Worm (Caenorhabditis elegans) whole organism, late embryonic: ENCODE data around the gene F39D8.3.

Experiments
- C08G9.2 ChIP-seq: sonication (generic microtip); optimal IDR thresholded peaks from 2 replicates; lab custom pipeline; 2016; ENCODE audit warnings: mild to moderate bottlenecking, missing genetic modification characterization, moderate library complexity, missing compliant biosample characterization
- K02D7.2 ChIP-seq: sonication (generic microtip); optimal IDR thresholded peaks from 2 replicates; lab custom pipeline; 2017; ENCODE audit warnings: mild to moderate bottlenecking, missing genetic modification characterization, missing compliant biosample characterization
- ahr-1 ChIP-seq: sonication (generic microtip); optimal IDR thresholded peaks from 2 replicates; lab custom pipeline; 2016; ENCODE audit warnings: missing genetic modification characterization, missing compliant biosample characterization
- ama-1 ChIP-seq: fragments of 150-350 bp; optimal IDR thresholded peaks from 2 replicates; lab custom pipeline; 2014
- ceh-14 ChIP-seq: sonication (generic microtip); optimal IDR thresholded peaks from 2 replicates; lab custom pipeline; 2016; ENCODE audit warnings: missing genotype, missing genetic modification characterization, missing compliant biosample characterization
- ceh-18 ChIP-seq: sonication (generic microtip); optimal IDR thresholded peaks from 2 replicates; lab custom pipeline; 2016; ENCODE audit warnings: missing genetic modification characterization, missing compliant biosample characterization
- ceh-19 ChIP-seq: fragments of 200-800 bp; sonication (Bioruptor generic); optimal IDR thresholded peaks from 2 replicates; lab custom pipeline; 2018; ENCODE audit warnings: mild to moderate bottlenecking, missing genetic modification characterization, missing compliant biosample characterization
- ceh-2 ChIP-seq: sonication (generic microtip); optimal IDR thresholded peaks from 2 replicates; lab custom pipeline; 2016; ENCODE audit warnings: missing genotype, missing genetic modification characterization, missing compliant biosample characterization
- ceh-22 ChIP-seq: sonication (generic microtip); optimal IDR thresholded peaks from 2 replicates; lab custom pipeline; 2017; ENCODE audit warnings: missing biosample characterization, missing genetic modification characterization
- ceh-34 ChIP-seq: sonication (generic microtip); optimal IDR thresholded peaks from 2 replicates; lab custom pipeline; 2016; ENCODE audit warnings: mild to moderate bottlenecking, missing genetic modification characterization, missing compliant biosample characterization
- elt-2 ChIP-seq: sonication (generic microtip); optimal IDR thresholded peaks from 2 replicates; lab custom pipeline; 2016; ENCODE audit warnings: missing genetic modification reagents, missing genetic modification characterization, missing compliant biosample characterization
- elt-4 ChIP-seq: sonication (generic microtip); optimal IDR thresholded peaks from 2 replicates; lab custom pipeline; 2016; ENCODE audit warnings: missing genetic modification characterization, missing compliant biosample characterization
- eyg-1 ChIP-seq: sonication (generic microtip); optimal IDR thresholded peaks from 2 replicates; lab custom pipeline; 2016; ENCODE audit warnings: missing genotype, missing genetic modification characterization, missing compliant biosample characterization
- lim-6 ChIP-seq: sonication (generic microtip); optimal IDR thresholded peaks from 2 replicates; lab custom pipeline; 2016; ENCODE audit warnings: missing genetic modification characterization, missing compliant biosample characterization
- madf-2 ChIP-seq: sonication (generic microtip); optimal IDR thresholded peaks from 2 replicates; lab custom pipeline; 2017; ENCODE audit warnings: missing genetic modification characterization, missing compliant biosample characterization
- nfya-1 ChIP-seq: sonication (generic microtip); optimal IDR thresholded peaks from 2 replicates; lab custom pipeline; 2017; ENCODE audit warnings: missing genetic modification characterization, mild to moderate bottlenecking, missing compliant biosample characterization, antibody characterized with exemption, moderate library complexity
- nhr-232 ChIP-seq: sonication (generic microtip); optimal IDR thresholded peaks from 2 replicates; lab custom pipeline; 2016; ENCODE audit warnings: missing genetic modification characterization, missing compliant biosample characterization
- npax-4 ChIP-seq: sonication (generic microtip); optimal IDR thresholded peaks from 2 replicates; lab custom pipeline; 2016; ENCODE audit warnings: missing genetic modification characterization, missing compliant biosample characterization
- odd-2 ChIP-seq: sonication (generic microtip); optimal IDR thresholded peaks from 2 replicates; lab custom pipeline; 2017; ENCODE audit warnings: antibody characterized with exemption, mild to moderate bottlenecking, missing genetic modification characterization, missing compliant biosample characterization
- pag-3 ChIP-seq: sonication (generic microtip); optimal IDR thresholded peaks from 2 replicates; lab custom pipeline; 2016; ENCODE audit warnings: missing compliant biosample characterization, missing genetic modification characterization, borderline replicate concordance
- pat-9 ChIP-seq: fragments of 200-800 bp; sonication (Bioruptor generic); optimal IDR thresholded peaks from 2 replicates; lab custom pipeline; 2018; ENCODE audit warnings: mild to moderate bottlenecking, missing genetic modification characterization, moderate library complexity, missing compliant biosample characterization
- pha-2 ChIP-seq: sonication (generic microtip); optimal IDR thresholded peaks from 2 replicates; lab custom pipeline; 2017; ENCODE audit warnings: mild to moderate bottlenecking, missing genetic modification characterization, missing compliant biosample characterization
- pha-4 ChIP-seq: fragments of 150-350 bp; optimal IDR thresholded peaks from 2 replicates; lab custom pipeline; 2018; ENCODE audit warnings: missing biosample characterization, missing genetic modification reagents, missing genetic modification characterization
- ref-2 ChIP-seq: sonication (generic microtip); optimal IDR thresholded peaks from 2 replicates; lab custom pipeline; 2016; ENCODE audit warnings: missing genetic modification characterization, missing compliant biosample characterization
- rnt-1 ChIP-seq: sonication (generic microtip); optimal IDR thresholded peaks from 2 replicates; lab custom pipeline; 2016; ENCODE audit warnings: missing genetic modification characterization, missing compliant biosample characterization
- sdc-2 ChIP-seq: sonication (generic microtip); optimal IDR thresholded peaks from 2 replicates; lab custom pipeline; 2016; ENCODE audit warnings: missing genotype, missing genetic modification characterization, missing compliant biosample characterization
- tbx-2 ChIP-seq: sonication (generic microtip); optimal IDR thresholded peaks from 2 replicates; lab custom pipeline; 2016; ENCODE audit warnings: missing genetic modification characterization, missing compliant biosample characterization
- tbx-7 ChIP-seq: sonication (generic microtip); optimal IDR thresholded peaks from 2 replicates; lab custom pipeline; 2016; ENCODE audit warnings: missing genotype, missing genetic modification characterization, missing compliant biosample characterization
- unc-3 ChIP-seq, 2 experiments: fragments of 200-800 bp in 1 of 2; sonication (Bioruptor generic) in 1 of 2; sonication (generic microtip) in 1 of 2; conservative IDR thresholded peaks in 1 of 2; optimal IDR thresholded peaks in 1 of 2; 2 replicates each; pipeline versions ENCODE4 v1.3.6 to Lab custom; 2016 to 2022; ENCODE audit warnings: missing compliant biosample characterization in 2 of 2, missing genetic modification characterization in 2 of 2, missing genetic modification reagents in 1 of 2
- unc-55 ChIP-seq: sonication (generic microtip); optimal IDR thresholded peaks from 2 replicates; lab custom pipeline; 2017; ENCODE audit warnings: missing biosample characterization, missing genetic modification reagents, missing genetic modification characterization
- zip-5 ChIP-seq: sonication (generic microtip); optimal IDR thresholded peaks from 2 replicates; lab custom pipeline; 2016; ENCODE audit warnings: missing genetic modification characterization, missing compliant biosample characterization

The F39D8.3 gene

ce11 chrX:15375299-15375698 lies 45.5 kb upstream of the F39D8.3 start:
- TF ChIP-seq elt-2 (tag; lab: Kevin White, UChicago) (peak; percentile 12), pha-4 (tag; lab: Kevin White, UChicago) (no peak)

DNA sequence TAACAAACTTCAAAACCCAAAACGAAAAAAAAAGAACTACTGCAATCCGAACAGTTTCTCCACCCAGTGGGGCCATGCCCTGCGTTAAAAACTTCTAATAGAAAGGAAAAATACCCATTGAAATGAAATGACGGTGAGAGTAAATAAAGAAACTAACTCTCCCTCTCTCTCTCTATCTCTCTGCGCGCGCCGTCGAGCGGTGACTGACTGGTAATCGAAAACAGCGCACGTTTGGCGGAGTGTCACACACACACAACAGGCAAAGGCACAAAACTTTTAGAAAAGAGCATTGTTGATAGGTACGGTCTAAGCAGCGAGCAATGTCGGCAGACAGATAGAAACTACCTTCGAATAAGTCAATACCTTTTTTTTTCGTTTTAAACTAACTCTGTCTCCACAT lies 44.2 kb upstream of the F39D8.3 start:
- TF ChIP-seq K02D7.2 (no peak), ceh-34 (no peak), zip-5 (tag; lab: Kevin White, UChicago) (no peak), ceh-14 (tag; lab: Kevin White, UChicago) (no peak), npax-4 (tag; lab: Kevin White, UChicago) (no peak), nfya-1 (tag; lab: Kevin White, UChicago) (peak; percentile 19), ref-2 (tag; lab: Kevin White, UChicago) (peak; percentile 50), pha-2 (tag; lab: Kevin White, UChicago) (no peak), rnt-1 (no peak), elt-2 (tag; lab: Kevin White, UChicago) (peak; percentile 9), ceh-2 (tag; lab: Kevin White, UChicago) (no peak), tbx-2 (tag; lab: Kevin White, UChicago) (peak; percentile 24)
- TF ChIP-seq, all 69 proteins: peak for 4

ce11 chrX:15377724-15378123 lies 43.0 kb upstream of the F39D8.3 start, which contains the start of gene svh-5:
Gene svh-5, minus strand, starts transcription at chrX:15377824.
- TF ChIP-seq pha-4 (tag; lab: Kevin White, UChicago), result no peak
- TF ChIP-seq unc-55 (GFP tag; lab: Kevin White, UChicago), result no peak
- TF ChIP-seq elt-2 (tag; lab: Kevin White, UChicago), result no peak
- peak; percentile 19 for TF ChIP-seq odd-2 (tag; lab: Kevin White, UChicago)

DNA sequence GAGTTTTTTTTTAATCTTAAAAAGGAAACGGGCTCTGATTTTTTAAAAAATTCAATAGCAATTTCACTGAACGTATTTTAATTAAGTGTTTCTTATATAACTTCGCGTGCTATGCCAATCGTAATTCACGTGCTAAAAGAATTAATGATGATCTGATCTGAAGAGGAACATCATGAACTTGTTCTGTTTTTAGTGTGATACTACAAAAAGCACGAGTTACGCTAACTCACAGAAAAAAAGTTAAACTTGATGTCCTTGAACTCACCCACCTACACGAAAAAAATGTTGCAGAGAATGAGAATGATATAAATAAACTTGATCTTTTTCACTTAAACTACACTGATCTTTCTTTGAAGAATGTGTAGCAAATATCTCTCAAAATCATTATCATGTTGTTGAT lies 40.9 kb upstream of the F39D8.3 start:
- TF ChIP-seq pag-3 (tag; lab: Kevin White, UChicago), result no peak

- TF ChIP-seq eyg-1, result no peak
- TF ChIP-seq rnt-1, result peak; percentile 14
- no peak for TF ChIP-seq madf-2 (tag; lab: Kevin White, UChicago)
- TF ChIP-seq ceh-18, result peak; percentile 29
- no peak for TF ChIP-seq unc-55 (GFP tag; lab: Kevin White, UChicago)
- TF ChIP-seq pat-9, result no peak
- no peak for TF ChIP-seq pha-2 (tag; lab: Kevin White, UChicago)
- no peak for TF ChIP-seq ceh-22 (tag; lab: Kevin White, UChicago)
Observed at ce11 chrX:15380437-15380836, 40.3 kb upstream of the F39D8.3 start.

- TF ChIP-seq C08G9.2 (tag; lab: Kevin White, UChicago) (no peak), nhr-232 (tag; lab: Kevin White, UChicago) (no peak), tbx-2 (tag; lab: Kevin White, UChicago) (no peak), unc-3 (GFP tag; conservative IDR thresholded peaks at IDR 0.05; lab: Robert Waterston, UW) (no peak), unc-3 (tag; optimal IDR thresholded peaks at IDR 0.05; lab: Kevin White, UChicago) (no peak), tbx-7 (tag; lab: Kevin White, UChicago) (no peak), ceh-18 (no peak), ahr-1 (no peak), ama-1 (no peak), lim-6 (tag; lab: Kevin White, UChicago) (no peak), elt-2 (tag; lab: Kevin White, UChicago) (no peak), eyg-1 (no peak), elt-4 (tag; lab: Kevin White, UChicago) (no peak), sdc-2 (tag; lab: Kevin White, UChicago) (no peak), ceh-19 (no peak), ceh-14 (tag; lab: Kevin White, UChicago) (no peak), nfya-1 (tag; lab: Kevin White, UChicago) (no peak), ceh-22 (tag; lab: Kevin White, UChicago) (no peak), ceh-2 (tag; lab: Kevin White, UChicago) (no peak)
Observed at ce11 chrX:15381486-15381885, 39.3 kb upstream of the F39D8.3 start.
